Worm (Caenorhabditis elegans) whole organism, late embryonic: Measurements from ENCODE around the gene H12D21.10.

Experiments used
- K02D7.2 ChIP-seq: sonication (generic microtip); optimal IDR thresholded peaks from 2 replicates; lab custom pipeline; 2017; ENCODE audit warnings: mild to moderate bottlenecking, missing genetic modification characterization, missing compliant biosample characterization
- Y22D7AL.16 ChIP-seq: sonication (generic microtip); optimal IDR thresholded peaks from 2 replicates; lab custom pipeline; 2016; ENCODE audit warnings: missing genetic modification characterization, missing compliant biosample characterization
- ama-1 ChIP-seq: fragments of 150-350 bp; optimal IDR thresholded peaks from 2 replicates; lab custom pipeline; 2014
- ceh-19 ChIP-seq: fragments of 200-800 bp; sonication (Bioruptor generic); optimal IDR thresholded peaks from 2 replicates; lab custom pipeline; 2018; ENCODE audit warnings: mild to moderate bottlenecking, missing genetic modification characterization, missing compliant biosample characterization
- ceh-34 ChIP-seq: sonication (generic microtip); optimal IDR thresholded peaks from 2 replicates; lab custom pipeline; 2016; ENCODE audit warnings: mild to moderate bottlenecking, missing genetic modification characterization, missing compliant biosample characterization
- ceh-9 ChIP-seq: sonication (generic microtip); optimal IDR thresholded peaks from 2 replicates; lab custom pipeline; 2016; ENCODE audit warnings: mild to moderate bottlenecking, missing genetic modification characterization, inconsistent platforms, missing compliant biosample characterization
- hlh-8 ChIP-seq: sonication (generic microtip); optimal IDR thresholded peaks from 2 replicates; lab custom pipeline; 2016; ENCODE audit warnings: missing genotype, missing genetic modification characterization, missing compliant biosample characterization
- mec-3 ChIP-seq: sonication (generic microtip); optimal IDR thresholded peaks from 2 replicates; lab custom pipeline; 2016; ENCODE audit warnings: borderline replicate concordance, missing genetic modification characterization, missing compliant biosample characterization
- nhr-11 ChIP-seq: fragments of 150-350 bp; optimal IDR thresholded peaks from 2 replicates; lab custom pipeline; 2014; ENCODE audit warnings: missing biosample characterization, missing genetic modification characterization
- pha-4 ChIP-seq: fragments of 150-350 bp; optimal IDR thresholded peaks from 2 replicates; lab custom pipeline; 2018; ENCODE audit warnings: missing biosample characterization, missing genetic modification reagents, missing genetic modification characterization
- rnt-1 ChIP-seq: sonication (generic microtip); optimal IDR thresholded peaks from 2 replicates; lab custom pipeline; 2016; ENCODE audit warnings: missing genetic modification characterization, missing compliant biosample characterization
- sox-2 ChIP-seq: fragments of 200-800 bp; sonication (Bioruptor generic); IDR thresholded peaks from 2 replicates; pipeline ENCODE4 v1.3.6; 2022; ENCODE audit warnings: missing genetic modification reagents, missing genetic modification characterization, missing compliant biosample characterization
- unc-55 ChIP-seq: sonication (generic microtip); optimal IDR thresholded peaks from 2 replicates; lab custom pipeline; 2017; ENCODE audit warnings: missing biosample characterization, missing genetic modification reagents, missing genetic modification characterization

ce11 chrV:14851972-14852371 lies 47.6 kb upstream of the H12D21.10 start:
- TF ChIP-seq K02D7.2 (tag; lab: Kevin White, UChicago), result no peak
- TF ChIP-seq pha-4 (tag; lab: Kevin White, UChicago), result no peak
- TF ChIP-seq hlh-8 (tag; lab: Kevin White, UChicago), result no peak
- no peak for TF ChIP-seq rnt-1
- no peak for TF ChIP-seq unc-55 (GFP tag; lab: Kevin White, UChicago)
- TF ChIP-seq sox-2 (GFP tag; lab: Robert Waterston, UW), result no peak
- TF ChIP-seq Y22D7AL.16, result no peak
- TF ChIP-seq ceh-19 (GFP tag; lab: Kevin White, UChicago), result no peak
- TF ChIP-seq ceh-34, result no peak
- no peak for TF ChIP-seq ama-1
- TF ChIP-seq mec-3 (tag; lab: Kevin White, UChicago), result no peak
- TF ChIP-seq ceh-9 (tag; lab: Kevin White, UChicago), result no peak
- no peak for TF ChIP-seq nhr-11 (tag; lab: Kevin White, UChicago)
